Fruit fly (Drosophila melanogaster) whole organism, embryonic: ENCODE measurements around the gene BNIP3.

Source experiments
- Atf-2 ChIP-seq: fragments of 200-800 bp; sonication (Bioruptor generic); optimal IDR thresholded peaks from 2 replicates; lab custom pipeline; 2016; ENCODE audit warnings: missing biosample characterization, missing genetic modification characterization
- C15 ChIP-seq: fragments of 200-800 bp; sonication (Bioruptor generic); IDR thresholded peaks from 3 replicates; pipeline ENCODE4 v1.3.6; 2022; ENCODE audit warnings: missing biosample characterization, missing genetic modification characterization
- CG10267 ChIP-seq: fragments of 200-800 bp; sonication (Bioruptor generic); optimal IDR thresholded peaks from 2 replicates; lab custom pipeline; 2018; ENCODE audit warnings: missing biosample characterization, mild to moderate bottlenecking, missing genetic modification characterization, moderate library complexity
- CG10431 ChIP-seq: fragments of 200-800 bp; sonication (Bioruptor generic); optimal IDR thresholded peaks from 3 replicates; lab custom pipeline; 2018; ENCODE audit warnings: missing biosample characterization, mild to moderate bottlenecking, missing genetic modification characterization
- CG10462 ChIP-seq: fragments of 200-800 bp; sonication (Bioruptor generic); optimal IDR thresholded peaks from 2 replicates; lab custom pipeline; 2016; ENCODE audit warnings: missing biosample characterization, missing genetic modification characterization
- CG10565 ChIP-seq: fragments of 200-800 bp; sonication (Bioruptor generic); optimal IDR thresholded peaks from 3 replicates; lab custom pipeline; 2016; ENCODE audit warnings: missing biosample characterization, mild to moderate bottlenecking, missing genetic modification characterization
- CG11560 ChIP-seq: fragments of 200-800 bp; sonication (Bioruptor generic); IDR thresholded peaks from 3 replicates; pipeline ENCODE4 v1.3.6; 2022; ENCODE audit warnings: missing biosample characterization, missing genetic modification characterization
- CG1233 ChIP-seq: fragments of 200-800 bp; sonication (Bioruptor generic); optimal IDR thresholded peaks from 4 replicates; lab custom pipeline; 2018; ENCODE audit warnings: missing biosample characterization, mild to moderate bottlenecking, missing genetic modification characterization
- CG13296 ChIP-seq: fragments of 200-800 bp; sonication (Bioruptor generic); optimal IDR thresholded peaks from 3 replicates; lab custom pipeline; 2018; ENCODE audit warnings: missing biosample characterization, mild to moderate bottlenecking, missing genetic modification characterization
- CG13894 ChIP-seq: fragments of 200-800 bp; sonication (Bioruptor generic); optimal IDR thresholded peaks from 3 replicates; lab custom pipeline; 2018; ENCODE audit warnings: missing biosample characterization, mild to moderate bottlenecking, missing genetic modification characterization, moderate library complexity
- CG16863 ChIP-seq: fragments of 200-800 bp; sonication (Bioruptor generic); optimal IDR thresholded peaks from 3 replicates; lab custom pipeline; 2016; ENCODE audit warnings: missing biosample characterization, missing genetic modification characterization
- CG17328 ChIP-seq: fragments of 200-800 bp; sonication (Bioruptor generic); IDR thresholded peaks from 2 replicates; pipeline ENCODE4 v1.3.6; 2022; ENCODE audit warnings: missing biosample characterization, missing genetic modification characterization
- CG18011 ChIP-seq: fragments of 200-800 bp; sonication (Bioruptor generic); optimal IDR thresholded peaks from 2 replicates; lab custom pipeline; 2017; ENCODE audit warnings: missing biosample characterization, missing genetic modification characterization, mild to moderate bottlenecking, moderate library complexity, missing genotype
- CG18476 ChIP-seq: fragments of 200-800 bp; sonication (Bioruptor generic); optimal IDR thresholded peaks from 2 replicates; lab custom pipeline; 2016; ENCODE audit warnings: missing biosample characterization, mild to moderate bottlenecking, missing genetic modification characterization
- CG2116 ChIP-seq: fragments of 200-800 bp; sonication (Bioruptor generic); optimal IDR thresholded peaks from 3 replicates; lab custom pipeline; 2018; ENCODE audit warnings: missing biosample characterization, mild to moderate bottlenecking, missing genetic modification characterization
- CG31388 ChIP-seq: fragments of 200-800 bp; sonication (Bioruptor generic); optimal IDR thresholded peaks from 2 replicates; lab custom pipeline; 2016; ENCODE audit warnings: missing biosample characterization, missing genetic modification characterization
- CG32767 ChIP-seq: fragments of 200-800 bp; sonication (Bioruptor generic); IDR thresholded peaks from 2 replicates; pipeline ENCODE4 v1.3.6; 2022; ENCODE audit warnings: missing biosample characterization, missing genetic modification characterization
- CG32772 ChIP-seq: fragments of 200-800 bp; sonication (Bioruptor generic); IDR thresholded peaks from 2 replicates; pipeline ENCODE4 v1.3.6; 2022; ENCODE audit warnings: missing biosample characterization, missing genetic modification characterization
- CG33213 ChIP-seq: fragments of 200-800 bp; sonication (Bioruptor generic); optimal IDR thresholded peaks from 3 replicates; lab custom pipeline; 2016; ENCODE audit warnings: missing biosample characterization, missing genetic modification characterization
- CG8290 ChIP-seq, 3 experiments: fragments of 200-800 bp; sonication (Bioruptor generic); optimal IDR thresholded peaks; 2 replicates each; lab custom pipeline; 2016 to 2019; ENCODE audit warnings: missing biosample characterization in 3 of 3, missing genetic modification characterization in 3 of 3, mild to moderate bottlenecking in 2 of 3, moderate library complexity in 1 of 3
- CG8944 ChIP-seq: fragments of 200-800 bp; sonication (Bioruptor generic); optimal IDR thresholded peaks from 3 replicates; lab custom pipeline; 2016; ENCODE audit warnings: missing biosample characterization, missing genetic modification characterization
- Deaf1 ChIP-seq: fragments of 200-800 bp; optimal IDR thresholded peaks from 3 replicates; lab custom pipeline; 2019; ENCODE audit warnings: missing biosample characterization, mild to moderate bottlenecking, missing genetic modification characterization, moderate library complexity
- Dll ChIP-seq: fragments of 200-800 bp; sonication (Bioruptor generic); IDR thresholded peaks from 4 replicates; pipeline ENCODE4 v1.3.6; 2022; ENCODE audit warnings: missing biosample characterization, missing genetic modification characterization; ENCODE audit not compliant: partially characterized antibody
- Dref ChIP-seq: fragments of 200-800 bp; sonication (Bioruptor generic); IDR thresholded peaks from 2 replicates; pipeline ENCODE4 v1.3.6; 2022; ENCODE audit warnings: missing biosample characterization, missing genetic modification characterization
- E2f2 ChIP-seq: fragments of 200-800 bp; sonication (Bioruptor generic); IDR thresholded peaks from 2 replicates; pipeline ENCODE4 v1.3.6; 2022; ENCODE audit warnings: missing biosample characterization, missing genetic modification characterization
- H15 ChIP-seq: fragments of 200-800 bp; sonication (Bioruptor generic); IDR thresholded peaks from 3 replicates; pipeline ENCODE4 v1.3.6; 2022; ENCODE audit warnings: missing biosample characterization, missing genetic modification characterization
- HLH54F ChIP-seq: fragments of 200-800 bp; sonication (Bioruptor generic); optimal IDR thresholded peaks from 3 replicates; lab custom pipeline; 2016; ENCODE audit warnings: missing biosample characterization, missing genetic modification characterization
- Hmr ChIP-seq: fragments of 200-800 bp; sonication (Bioruptor generic); optimal IDR thresholded peaks from 3 replicates; lab custom pipeline; 2017; ENCODE audit warnings: mild to moderate bottlenecking, missing biosample characterization, missing genetic modification reagents, missing genetic modification characterization
- Hr39 ChIP-seq: fragments of >200 bp; optimal IDR thresholded peaks from 2 replicates; lab custom pipeline; 2017
- MESR4 ChIP-seq: fragments of 200-800 bp; sonication (Bioruptor generic); optimal IDR thresholded peaks from 2 replicates; lab custom pipeline; 2018; ENCODE audit warnings: missing biosample characterization, mild to moderate bottlenecking, missing genetic modification characterization, moderate library complexity
- Mes4 ChIP-seq: fragments of 200-800 bp; sonication (Bioruptor generic); optimal IDR thresholded peaks from 2 replicates; lab custom pipeline; 2016; ENCODE audit warnings: missing biosample characterization, missing genetic modification characterization
- Sin3A ChIP-seq: fragments of >200 bp; optimal IDR thresholded peaks from 2 replicates; lab custom pipeline; 2018
- Vsx1 ChIP-seq: fragments of 200-800 bp; sonication (Bioruptor generic); optimal IDR thresholded peaks from 2 replicates; lab custom pipeline; 2017; ENCODE audit warnings: missing biosample characterization, mild to moderate bottlenecking, missing genetic modification characterization, missing genetic modification reagents
- amos ChIP-seq: fragments of 200-800 bp; sonication (Bioruptor generic); IDR thresholded peaks from 2 replicates; pipeline ENCODE4 v1.3.6; 2022; ENCODE audit warnings: missing biosample characterization, missing genetic modification characterization; ENCODE audit not compliant: partially characterized antibody
- ap ChIP-seq: fragments of 200-800 bp; sonication (Bioruptor generic); IDR thresholded peaks from 2 replicates; pipeline ENCODE4 v1.3.6; 2022; ENCODE audit warnings: missing biosample characterization, missing genetic modification characterization
- chn ChIP-seq: fragments of 200-800 bp; sonication (Bioruptor generic); optimal IDR thresholded peaks from 2 replicates; lab custom pipeline; 2016; ENCODE audit warnings: missing biosample characterization, missing genetic modification characterization
- disco-r ChIP-seq: fragments of 200-800 bp; sonication (Bioruptor generic); optimal IDR thresholded peaks from 2 replicates; lab custom pipeline; 2016; ENCODE audit warnings: missing biosample characterization, missing genetic modification characterization
- dm ChIP-seq: fragments of 200-800 bp; sonication (Bioruptor generic); optimal IDR thresholded peaks from 3 replicates; lab custom pipeline; 2016; ENCODE audit warnings: missing biosample characterization, missing genetic modification characterization
- ewg ChIP-seq: fragments of 200-800 bp; sonication (Bioruptor generic); optimal IDR thresholded peaks from 3 replicates; lab custom pipeline; 2017; ENCODE audit warnings: mild to moderate bottlenecking, missing biosample characterization, missing genetic modification reagents, missing genetic modification characterization
- fu2 ChIP-seq: fragments of 200-800 bp; sonication (Bioruptor generic); optimal IDR thresholded peaks from 2 replicates; lab custom pipeline; 2016; ENCODE audit warnings: missing biosample characterization, missing genetic modification characterization
- kni ChIP-seq: fragments of 200-800 bp; sonication (Bioruptor generic); optimal IDR thresholded peaks from 3 replicates; lab custom pipeline; 2017; ENCODE audit warnings: mild to moderate bottlenecking, missing biosample characterization, missing genetic modification reagents, missing genetic modification characterization
- mld ChIP-seq: fragments of 200-800 bp; sonication (Bioruptor generic); IDR thresholded peaks from 3 replicates; pipeline ENCODE4 v1.3.6; 2022; ENCODE audit warnings: missing biosample characterization, missing genetic modification characterization; ENCODE audit not compliant: partially characterized antibody
- p53 ChIP-seq: fragments of 200-800 bp; sonication (Bioruptor generic); optimal IDR thresholded peaks from 2 replicates; lab custom pipeline; 2016; ENCODE audit warnings: missing biosample characterization, missing genetic modification characterization
- pan ChIP-seq, 4 experiments: fragments of >200 bp in 3 of 4; fragments of 200-800 bp in 1 of 4; sonication (Bioruptor generic) in 1 of 4; optimal IDR thresholded peaks in 3 of 4; IDR thresholded peaks in 1 of 4; 2 replicates each; pipeline versions ENCODE4 v1.3.6 to Lab custom; 2017 to 2022; ENCODE audit warnings: missing biosample characterization in 2 of 4, missing genetic modification characterization in 2 of 4, mixed read lengths in 1 of 4
- pnt ChIP-seq: fragments of 200-800 bp; sonication (Bioruptor generic); optimal IDR thresholded peaks from 3 replicates; lab custom pipeline; 2016; ENCODE audit warnings: missing biosample characterization, missing genetic modification characterization
- rib ChIP-seq: fragments of 200-800 bp; sonication (Bioruptor generic); IDR thresholded peaks from 2 replicates; pipeline ENCODE4 v1.3.6; 2022; ENCODE audit warnings: missing biosample characterization, missing genetic modification characterization
- salm ChIP-seq: fragments of 200-800 bp; sonication (Bioruptor generic); optimal IDR thresholded peaks from 2 replicates; lab custom pipeline; 2018; ENCODE audit warnings: missing biosample characterization, mild to moderate bottlenecking, missing genetic modification characterization
- trh ChIP-seq: fragments of 200-800 bp; sonication (Bioruptor generic); optimal IDR thresholded peaks from 2 replicates; lab custom pipeline; 2016; ENCODE audit warnings: missing biosample characterization, missing genetic modification characterization
- wor ChIP-seq: fragments of 200-800 bp; sonication (Bioruptor generic); IDR thresholded peaks from 2 replicates; pipeline ENCODE4 v1.3.6; 2022; ENCODE audit warnings: missing biosample characterization, missing genetic modification characterization

The BNIP3 gene

DNA sequence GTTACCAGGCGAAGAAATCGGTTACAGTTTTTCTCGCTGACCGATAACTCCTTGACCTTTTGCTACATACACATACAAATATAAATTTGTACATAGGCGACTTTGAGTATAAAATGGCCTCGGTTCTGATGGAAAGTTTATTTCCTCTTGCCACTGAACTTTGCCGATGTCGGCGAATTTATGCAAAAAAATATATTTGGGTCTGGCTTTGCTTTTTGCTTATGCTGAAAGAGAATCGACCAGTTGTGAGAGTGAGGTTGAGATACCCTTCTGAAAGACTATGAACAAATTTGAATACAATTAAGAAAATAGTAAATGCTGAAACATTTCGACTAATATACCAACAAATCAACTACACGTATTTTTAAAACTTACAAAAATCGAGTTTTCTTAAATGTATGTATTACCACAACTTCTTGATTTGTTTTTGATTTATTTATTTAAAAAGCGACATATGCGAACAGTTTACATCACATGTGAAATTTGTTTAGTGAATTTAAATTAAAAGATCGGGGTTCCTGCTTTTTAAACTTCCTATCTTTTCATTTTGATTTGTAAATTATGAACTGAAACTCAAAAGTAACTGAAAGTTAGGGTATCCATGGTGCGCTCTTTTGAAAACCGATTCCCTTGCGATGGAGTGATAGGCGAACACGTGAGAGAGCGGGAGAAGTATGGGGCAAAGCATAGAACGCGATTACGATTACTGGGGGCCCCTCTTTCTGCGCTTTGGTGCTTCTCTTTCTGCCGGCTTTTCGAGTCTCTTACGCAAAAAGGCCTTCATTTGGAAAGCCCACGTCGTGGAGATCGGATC lies 9.9 kb downstream of the BNIP3 start (continued):
- no peak for TF ChIP-seq wor (GFP tag; lab: Robert Waterston, UW)
- TF ChIP-seq CG2116 (GFP tag; lab: Kevin White, UChicago), result peak; percentile 33
- peak; percentile 58 for TF ChIP-seq Vsx1
- TF ChIP-seq CG10462 (GFP tag; lab: Kevin White, UChicago), result peak; percentile 49
- peak; percentile 45 for TF ChIP-seq Mes4 (GFP tag; lab: Kevin White, UChicago)
- TF ChIP-seq HLH54F, result peak; percentile 68
- no peak for TF ChIP-seq ap
- peak; percentile 20 for TF ChIP-seq CG8944
- TF ChIP-seq Hmr (GFP tag; lab: Kevin White, UChicago), result peak; percentile 88
- peak; percentile 32 for TF ChIP-seq E2f2 (GFP tag; lab: Robert Waterston, UW)
- TF ChIP-seq CG16863 (GFP tag; lab: Kevin White, UChicago), result peak; percentile 67
- no peak for TF ChIP-seq CG31388 (GFP tag; lab: Kevin White, UChicago)
- no peak for TF ChIP-seq Dref (GFP tag; lab: Robert Waterston, UW)
- peak; percentile 35 for TF ChIP-seq chn (GFP tag; lab: Kevin White, UChicago)
- TF ChIP-seq CG18011 (GFP tag; lab: Kevin White, UChicago), result peak; percentile 31
- no peak for TF ChIP-seq Dll (GFP tag; lab: Robert Waterston, UW)
- peak; percentile 55 for TF ChIP-seq CG13894 (tag; lab: Kevin White, UChicago)
- TF ChIP-seq rib, result no peak
- no peak for TF ChIP-seq MESR4 (GFP tag; lab: Kevin White, UChicago)
- peak; percentile 82 for TF ChIP-seq CG10267 (tag; lab: Kevin White, UChicago)
- peak; percentile 72 for TF ChIP-seq CG18476 (GFP tag; lab: Kevin White, UChicago)
- peak; percentile 1 for TF ChIP-seq CG8290 (GFP tag; optimal IDR thresholded peaks at IDR 0.05; lab: Kevin White, UChicago)
- no peak for TF ChIP-seq CG8290 (tag; optimal IDR thresholded peaks at IDR 0.05; lab: Kevin White, UChicago)
- peak; percentile 55 for TF ChIP-seq disco-r
- TF ChIP-seq CG33213 (GFP tag; lab: Kevin White, UChicago), result peak; percentile 44
- no peak for TF ChIP-seq pan (optimal IDR thresholded peaks at IDR 0.05; lab: Kevin White, UChicago)
- peak in 1 of 2 experiments; percentile 11 for TF ChIP-seq pan (GFP tag; optimal IDR thresholded peaks at IDR 0.05 in 1 of 2, IDR thresholded peaks at IDR 0.05 in 1 of 2)
- TF ChIP-seq CG32772 (GFP tag; lab: Robert Waterston, UW), result no peak
- peak; percentile 84 for TF ChIP-seq CG13296 (GFP tag; lab: Kevin White, UChicago)
- peak; percentile 43 for TF ChIP-seq salm (tag; lab: Kevin White, UChicago)
- no peak for TF ChIP-seq mld (GFP tag; lab: Robert Waterston, UW)
- TF ChIP-seq Atf-2 (GFP tag; lab: Kevin White, UChicago), result peak; percentile 67
- no peak for TF ChIP-seq amos (GFP tag; lab: Robert Waterston, UW)
- peak; percentile 58 for TF ChIP-seq fu2 (GFP tag; lab: Kevin White, UChicago)
- no peak for TF ChIP-seq CG11560 (tag; lab: Robert Waterston, UW)
- TF ChIP-seq H15 (GFP tag; lab: Robert Waterston, UW), result no peak
- TF ChIP-seq Sin3A (lab: Kevin White, UChicago), result no peak
- peak; percentile 79 for TF ChIP-seq CG1233
- peak; percentile 9 for TF ChIP-seq p53
- peak; percentile 57 for TF ChIP-seq kni (GFP tag; lab: Kevin White, UChicago)
- TF ChIP-seq C15 (GFP tag; lab: Robert Waterston, UW), result no peak
- no peak for TF ChIP-seq trh (GFP tag; lab: Kevin White, UChicago)
- peak; percentile 60; the same call in 1 of the 2 replicates for TF ChIP-seq CG32767 (GFP tag; lab: Robert Waterston, UW)
- TF ChIP-seq CG17328 (GFP tag; lab: Robert Waterston, UW), result peak; percentile 25; the same call in 1 of the 2 replicates
- TF ChIP-seq pnt, result peak; percentile 48
- peak; percentile 60 for TF ChIP-seq Deaf1 (tag; lab: Kevin White, UChicago)
- TF ChIP-seq CG10565 (GFP tag; lab: Kevin White, UChicago), result no peak
- TF ChIP-seq dm, result peak; percentile 14
- peak; percentile 60 for TF ChIP-seq CG10431
- TF ChIP-seq Hr39 (lab: Kevin White, UChicago), result no peak
- peak; percentile 57 for TF ChIP-seq ewg (GFP tag; lab: Kevin White, UChicago)
